8 worm cellular contexts compared by ENCODE assay signal in genomic region chrIV:12653094-12653493, ce11.
TF ChIP-seq lines count a peak whose summit lies in the region.

Gene wdfy-3, plus strand, starts transcription at chrIV:12653401.
Gene C26H9A.4, plus strand, starts transcription at chrIV:12653410.

TF ChIP-seq in whole organism, L1 larva, 84 proteins besides CTCF, POLR2A, EP300 and RAD21 (continues in another document):
- TF ChIP-seq fkh-10 (GFP tag; optimal IDR thresholded peaks at IDR 0.05; lab: Kevin White, UChicago) (no peak), ceh-90 (tag; optimal IDR thresholded peaks at IDR 0.05; lab: Kevin White, UChicago) (peak; percentile 48), lin-35 (GFP tag; optimal IDR thresholded peaks at IDR 0.05; lab: Kevin White, UChicago) (peak in 1 of 2 experiments; percentile 8), ceh-82 (tag; optimal IDR thresholded peaks at IDR 0.05; lab: Kevin White, UChicago) (no peak), tbx-2 (tag; optimal IDR thresholded peaks at IDR 0.05; lab: Kevin White, UChicago) (peak; percentile 9), blmp-1 (tag; optimal IDR thresholded peaks at IDR 0.05; lab: Kevin White, UChicago) (peak; percentile 31), unc-30 (tag; optimal IDR thresholded peaks at IDR 0.05; lab: Kevin White, UChicago) (no peak), xbp-1 (tag; optimal IDR thresholded peaks at IDR 0.05; lab: Kevin White, UChicago) (no peak), C04F5.9 (tag; optimal IDR thresholded peaks at IDR 0.05; lab: Kevin White, UChicago) (no peak), fkh-4 (tag; optimal IDR thresholded peaks at IDR 0.05; lab: Kevin White, UChicago; ENCODE audit: borderline replicate concordance) (no peak), grh-1 (GFP tag; IDR thresholded peaks at IDR 0.05; lab: Robert Waterston, UW) (no peak)

TF ChIP-seq in whole organism, L2 larva, 48 proteins besides CTCF, POLR2A, EP300 and RAD21 (continues in another document):
- TF ChIP-seq fos-1 (tag; optimal IDR thresholded peaks at IDR 0.05; lab: Kevin White, UChicago) (no peak), skn-1 (tag; optimal IDR thresholded peaks at IDR 0.05; lab: Kevin White, UChicago) (no peak), R02D3.7 (tag; optimal IDR thresholded peaks at IDR 0.05; lab: Kevin White, UChicago) (no peak), ZK546.5 (tag; optimal IDR thresholded peaks at IDR 0.05; lab: Kevin White, UChicago) (no peak), ztf-11 (tag; optimal IDR thresholded peaks at IDR 0.05; lab: Kevin White, UChicago) (no peak), snpc-4 (tag; optimal IDR thresholded peaks at IDR 0.05; lab: Kevin White, UChicago) (no peak), ceh-82 (tag; optimal IDR thresholded peaks at IDR 0.05; lab: Kevin White, UChicago) (no peak), F13H6.1 (tag; optimal IDR thresholded peaks at IDR 0.05; lab: Kevin White, UChicago) (no peak), peb-1 (tag; optimal IDR thresholded peaks at IDR 0.05; lab: Kevin White, UChicago) (no peak), egl-27 (tag; optimal IDR thresholded peaks at IDR 0.05; lab: Kevin White, UChicago) (no peak), C34F6.9 (tag; optimal IDR thresholded peaks at IDR 0.05; lab: Kevin White, UChicago) (peak; percentile 18), dmd-4 (tag; optimal IDR thresholded peaks at IDR 0.05; lab: Kevin White, UChicago) (no peak)

TF ChIP-seq in whole organism, L3 larva, 47 proteins besides CTCF, POLR2A, EP300 and RAD21 (continues in another document):
- TF ChIP-seq skn-1 (tag; optimal IDR thresholded peaks at IDR 0.05; lab: Kevin White, UChicago): no peak
- no peak for TF ChIP-seq ztf-4 (tag; optimal IDR thresholded peaks at IDR 0.05; lab: Kevin White, UChicago)
- TF ChIP-seq nhr-12 (tag; optimal IDR thresholded peaks at IDR 0.05; lab: Kevin White, UChicago): no peak
- TF ChIP-seq nfya-1 (tag; optimal IDR thresholded peaks at IDR 0.05; lab: Kevin White, UChicago; ENCODE audit: insufficient read depth): peak; percentile 11
- no peak for TF ChIP-seq tbx-2 (tag; optimal IDR thresholded peaks at IDR 0.05; lab: Kevin White, UChicago)
- TF ChIP-seq aly-2 (tag; optimal IDR thresholded peaks at IDR 0.05; lab: Kevin White, UChicago): no peak
- TF ChIP-seq unc-62 (GFP tag; optimal IDR thresholded peaks at IDR 0.05; lab: Kevin White, UChicago): no peak
- peak; percentile 3 for TF ChIP-seq snpc-4 (tag; optimal IDR thresholded peaks at IDR 0.05; lab: Kevin White, UChicago)
- TF ChIP-seq fkh-2 (tag; optimal IDR thresholded peaks at IDR 0.05; lab: Kevin White, UChicago): no peak
- TF ChIP-seq lsy-12 (tag; optimal IDR thresholded peaks at IDR 0.05; lab: Kevin White, UChicago): no peak
- no peak for TF ChIP-seq sea-2 (GFP tag; optimal IDR thresholded peaks at IDR 0.05; lab: Kevin White, UChicago)
- no peak for TF ChIP-seq ceh-16 (tag; optimal IDR thresholded peaks at IDR 0.05; lab: Kevin White, UChicago)

TF ChIP-seq in whole organism, L4 larva, 104 proteins besides CTCF, POLR2A, EP300 and RAD21:
- TF ChIP-seq zfp-3 (GFP tag; conservative IDR thresholded peaks at IDR 0.05; lab: Robert Waterston, UW) (no peak), dpl-1 (GFP tag; optimal IDR thresholded peaks at IDR 0.05; lab: Kevin White, UChicago) (peak; percentile 28)

TF ChIP-seq in whole organism, early embryonic, 17 proteins besides CTCF, POLR2A, EP300 and RAD21:
- TF ChIP-seq ceh-36 (tag; optimal IDR thresholded peaks at IDR 0.05; lab: Kevin White, UChicago) (no peak), pes-1 (GFP tag; IDR thresholded peaks at IDR 0.05; lab: Robert Waterston, UW) (peak; percentile 24; the same call in 1 of the 2 replicates)
TF ChIP-seq in whole organism, early embryonic: peak in this region for 1.

TF ChIP-seq in whole organism, late embryonic, 69 proteins besides CTCF, POLR2A, EP300 and RAD21:
- TF ChIP-seq ceh-2 (tag; optimal IDR thresholded peaks at IDR 0.05; lab: Kevin White, UChicago) (peak; percentile 67), hlh-13 (GFP tag; optimal IDR thresholded peaks at IDR 0.05; lab: Kevin White, UChicago) (no peak), pha-4 (tag; optimal IDR thresholded peaks at IDR 0.05; lab: Kevin White, UChicago) (no peak), C08G9.2 (tag; optimal IDR thresholded peaks at IDR 0.05; lab: Kevin White, UChicago) (peak; percentile 74), zip-5 (tag; optimal IDR thresholded peaks at IDR 0.05; lab: Kevin White, UChicago) (peak; percentile 74), tbx-7 (tag; optimal IDR thresholded peaks at IDR 0.05; lab: Kevin White, UChicago) (peak; percentile 32), unc-3 (GFP tag; conservative IDR thresholded peaks at IDR 0.05; lab: Robert Waterston, UW) (no peak), unc-3 (tag; optimal IDR thresholded peaks at IDR 0.05; lab: Kevin White, UChicago) (no peak), ceh-31 (tag; optimal IDR thresholded peaks at IDR 0.05; lab: Kevin White, UChicago) (peak; percentile 81), ets-4 (tag; optimal IDR thresholded peaks at IDR 0.05; lab: Kevin White, UChicago) (peak; percentile 4), tbx-2 (tag; optimal IDR thresholded peaks at IDR 0.05; lab: Kevin White, UChicago) (peak; percentile 19), unc-42 (tag; optimal IDR thresholded peaks at IDR 0.05; lab: Kevin White, UChicago) (peak; percentile 40), elt-4 (tag; optimal IDR thresholded peaks at IDR 0.05; lab: Kevin White, UChicago) (no peak), C38D4.7 (GFP tag; optimal IDR thresholded peaks at IDR 0.05; lab: Kevin White, UChicago) (no peak), fkh-6 (tag; optimal IDR thresholded peaks at IDR 0.05; lab: Kevin White, UChicago) (no peak), lim-6 (tag; optimal IDR thresholded peaks at IDR 0.05; lab: Kevin White, UChicago) (no peak), ceh-19 (GFP tag; optimal IDR thresholded peaks at IDR 0.05; lab: Kevin White, UChicago) (no peak)

TF ChIP-seq in whole organism, mixed stage, embryonic, 35 proteins besides CTCF, POLR2A, EP300 and RAD21:
- peak; percentile 19 for TF ChIP-seq lsy-2 (tag; optimal IDR thresholded peaks at IDR 0.05; lab: Kevin White, UChicago)
- no peak for TF ChIP-seq nhr-2 (tag; optimal IDR thresholded peaks at IDR 0.05; lab: Kevin White, UChicago)
- TF ChIP-seq ztf-11 (tag; optimal IDR thresholded peaks at IDR 0.05; lab: Kevin White, UChicago): no peak
- no peak for TF ChIP-seq unc-62 (GFP tag; optimal IDR thresholded peaks at IDR 0.05; lab: Kevin White, UChicago)
- TF ChIP-seq tbx-8 (GFP tag; optimal IDR thresholded peaks at IDR 0.05; lab: Kevin White, UChicago): no peak
- TF ChIP-seq ceh-43 (GFP tag; optimal IDR thresholded peaks at IDR 0.05; lab: Kevin White, UChicago): no peak
- no peak for TF ChIP-seq nhr-237 (tag; optimal IDR thresholded peaks at IDR 0.05; lab: Kevin White, UChicago)
- no peak for TF ChIP-seq snpc-4 (tag; optimal IDR thresholded peaks at IDR 0.05; lab: Kevin White, UChicago)
- TF ChIP-seq zip-8 (tag; optimal IDR thresholded peaks at IDR 0.05; lab: Kevin White, UChicago): no peak
- no peak for TF ChIP-seq sptf-1 (tag; optimal IDR thresholded peaks at IDR 0.05; lab: Kevin White, UChicago)
- peak; percentile 39 for TF ChIP-seq ces-1 (GFP tag; optimal IDR thresholded peaks at IDR 0.05; lab: Kevin White, UChicago)
- no peak for TF ChIP-seq ham-2 (GFP tag; optimal IDR thresholded peaks at IDR 0.05; lab: Kevin White, UChicago)

TF ChIP-seq in whole organism, young adult, 124 proteins besides CTCF, POLR2A, EP300 and RAD21:
- TF ChIP-seq akir-1 (GFP tag; optimal IDR thresholded peaks at IDR 0.05; lab: Kevin White, UChicago) (no peak), ceh-27 (GFP tag; optimal IDR thresholded peaks at IDR 0.05; lab: Kevin White, UChicago) (peak; percentile 22)
TF ChIP-seq in whole organism, young adult: peak in this region for 1.
